Fruit fly (Drosophila melanogaster): ENCODE measurements around the gene CG9628.
A peak's percentile ranks its signal among the peaks of the same experiment; 100 is the strongest.

The CG9628 gene

dm6 chr3L:14639778-14640177 is 17.2 kb downstream of the CG9628 start:
- TF ChIP-seq CG1621 (tag; optimal IDR thresholded peaks at IDR 0.05) (peak; percentile 15), CG6808 (GFP tag; optimal IDR thresholded peaks at IDR 0.05) (peak; percentile 30), salr (GFP tag; optimal IDR thresholded peaks at IDR 0.05) (peak in 1 of 2 experiments; percentile 3), pdm3 (GFP tag; optimal IDR thresholded peaks at IDR 0.05) (no peak), CG3032 (tag; optimal IDR thresholded peaks at IDR 0.05) (peak; percentile 44), spab (GFP tag; optimal IDR thresholded peaks at IDR 0.05) (peak; percentile 6), net (GFP tag; optimal IDR thresholded peaks at IDR 0.05) (no peak), Eip78C (GFP tag) (peak; percentile 79), CG10669 (GFP tag; optimal IDR thresholded peaks at IDR 0.05) (peak; percentile 2), Eip93F (GFP tag; optimal IDR thresholded peaks at IDR 0.05) (no peak), CG6163 (GFP tag; IDR thresholded peaks at IDR 0.05) (peak; percentile 25; the same call in 1 of the 3 replicates), CG34406 (GFP tag; optimal IDR thresholded peaks at IDR 0.05) (no peak), CG11902 (GFP tag; optimal IDR thresholded peaks at IDR 0.05) (no peak), dsx (GFP tag; optimal IDR thresholded peaks at IDR 0.05; ENCODE audit: poor library complexity, severe bottlenecking) (peak; percentile 21), fd85E (GFP tag; optimal IDR thresholded peaks at IDR 0.05) (no peak), Lpt (GFP tag; optimal IDR thresholded peaks at IDR 0.05) (no peak), Hr38 (GFP tag; optimal IDR thresholded peaks at IDR 0.05) (no peak), CG32006 (GFP tag; optimal IDR thresholded peaks at IDR 0.05) (no peak), Ets96B (tag; optimal IDR thresholded peaks at IDR 0.05) (peak; percentile 30), CG8119 (GFP tag; IDR thresholded peaks at IDR 0.05) (no peak), ss (GFP tag; optimal IDR thresholded peaks at IDR 0.05) (peak in 1 of 2 experiments; percentile 1)

dm6 chr3L:14640814-14641317 is 18.3 kb downstream of the CG9628 start:
- no peak for TF ChIP-seq CG32006 (GFP tag; optimal IDR thresholded peaks at IDR 0.05)
- no peak for TF ChIP-seq Eip93F (GFP tag; optimal IDR thresholded peaks at IDR 0.05)
- no peak for TF ChIP-seq CG9139 (GFP tag; optimal IDR thresholded peaks at IDR 0.05)
- TF ChIP-seq Eip78C (GFP tag), result peak; percentile 54
- TF ChIP-seq salr (GFP tag; optimal IDR thresholded peaks at IDR 0.05), result no peak
- no peak for TF ChIP-seq CG7368 (GFP tag; optimal IDR thresholded peaks at IDR 0.05)

dm6 chr3L:14641969-14642485 is 19.4 kb downstream of the CG9628 start:
- TF ChIP-seq CG34406 (GFP tag; optimal IDR thresholded peaks at IDR 0.05) (no peak), CG4318 (GFP tag; optimal IDR thresholded peaks at IDR 0.05) (no peak), ss (GFP tag; optimal IDR thresholded peaks at IDR 0.05) (no peak), Eip75B (GFP tag; optimal IDR thresholded peaks at IDR 0.05) (no peak), achi (GFP tag; optimal IDR thresholded peaks at IDR 0.05) (no peak), Gug (GFP tag; IDR thresholded peaks at IDR 0.05) (no peak), Hr38 (GFP tag; optimal IDR thresholded peaks at IDR 0.05) (no peak), esn (GFP tag; optimal IDR thresholded peaks at IDR 0.05) (no peak), Ets21C (GFP tag; optimal IDR thresholded peaks at IDR 0.05) (no peak), CG3919 (GFP tag; optimal IDR thresholded peaks at IDR 0.05) (no peak), lz (GFP tag; optimal IDR thresholded peaks at IDR 0.05) (no peak), dsx (GFP tag; optimal IDR thresholded peaks at IDR 0.05; ENCODE audit: poor library complexity, severe bottlenecking) (no peak), CG1621 (tag; optimal IDR thresholded peaks at IDR 0.05) (no peak), CG16779 (tag; optimal IDR thresholded peaks at IDR 0.05) (no peak), CG8632 (GFP tag; optimal IDR thresholded peaks at IDR 0.05) (no peak)

- TF ChIP-seq dsx (GFP tag; optimal IDR thresholded peaks at IDR 0.05; ENCODE audit: poor library complexity, severe bottlenecking) (peak; percentile 72), Eip78C (GFP tag) (peak; percentile 54), svp (GFP tag) (peak; percentile 8), CG8632 (GFP tag; optimal IDR thresholded peaks at IDR 0.05) (no peak), fd59A (GFP tag; optimal IDR thresholded peaks at IDR 0.05) (no peak), CG6854 (GFP tag; optimal IDR thresholded peaks at IDR 0.05) (peak; percentile 34)
Observed at dm6 chr3L:14642820-14643219, 20.2 kb downstream of the CG9628 start.

All from whole organism, prepupa.